Worm (Caenorhabditis elegans) whole organism, midembryonic: ENCODE data around the gene M01H9.4.

Source experiments
- cog-1 ChIP-seq: sonication (generic microtip); optimal IDR thresholded peaks from 2 replicates; lab custom pipeline; 2016; ENCODE audit warnings: missing genetic modification characterization, missing compliant biosample characterization
- flt-1 ChIP-seq: fragments of 200-800 bp; sonication (Bioruptor generic); IDR thresholded peaks from 2 replicates; pipeline ENCODE4 v1.3.6; 2022; ENCODE audit warnings: missing genetic modification characterization, missing compliant biosample characterization
- klf-2 ChIP-seq: fragments of 200-800 bp; sonication (Bioruptor generic); conservative IDR thresholded peaks from 2 replicates; pipeline ENCODE4 v1.3.6; 2022; ENCODE audit warnings: missing genetic modification reagents, missing genetic modification characterization, missing compliant biosample characterization
- ref-1 ChIP-seq: fragments of 200-800 bp; sonication (Bioruptor generic); conservative IDR thresholded peaks from 2 replicates; pipeline ENCODE4 v1.3.6; 2022; ENCODE audit warnings: missing genetic modification reagents, missing genetic modification characterization, missing compliant biosample characterization
- ztf-29 ChIP-seq: fragments of 200-800 bp; sonication (Bioruptor generic); IDR thresholded peaks from 2 replicates; pipeline ENCODE4 v1.3.6; 2022; ENCODE audit warnings: missing genetic modification reagents, missing genetic modification characterization, missing compliant biosample characterization

ce11 chrIV:4506637-4507036 is 23.9 kb upstream of the M01H9.4 start, which contains the start of gene gbb-2:
- TF ChIP-seq ref-1 (GFP tag; lab: Robert Waterston, UW) (no peak), flt-1 (GFP tag; lab: Robert Waterston, UW) (no peak), ztf-29 (GFP tag; lab: Robert Waterston, UW) (no peak), cog-1 (tag; lab: Kevin White, UChicago) (no peak), klf-2 (GFP tag; lab: Robert Waterston, UW) (no peak)
